Worm (Caenorhabditis elegans): Measurements from ENCODE around the gene R07E5.19.

DNA sequence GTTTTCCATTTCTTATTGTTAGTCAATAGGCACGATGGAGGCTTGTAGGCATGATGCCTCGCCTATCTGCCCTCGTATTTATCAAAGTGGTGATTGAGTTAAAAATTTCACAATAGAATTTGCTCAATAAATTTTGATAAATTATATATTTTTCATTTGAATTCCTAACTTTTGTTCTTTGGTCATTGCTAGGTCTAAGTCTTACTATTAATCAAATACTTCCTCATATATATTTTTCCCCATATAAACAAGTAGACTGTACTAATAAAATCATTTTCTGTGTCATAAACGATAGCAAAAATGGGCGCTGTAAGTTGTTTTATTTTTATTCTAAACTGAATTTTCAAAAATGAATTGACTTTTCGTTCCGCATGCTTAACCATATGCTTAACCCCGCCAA, 33.4 kb downstream of the R07E5.19 start, which contains the start of gene pals-28:
- TF ChIP-seq W03F9.2 (tag; optimal IDR thresholded peaks at IDR 0.05) (no peak), him-1 (tag; optimal IDR thresholded peaks at IDR 0.05) (no peak), dao-5 (tag; optimal IDR thresholded peaks at IDR 0.05) (no peak)
